Fruit fly (Drosophila melanogaster): ENCODE data around the gene Trs33.

Trs33 gene

DNA sequence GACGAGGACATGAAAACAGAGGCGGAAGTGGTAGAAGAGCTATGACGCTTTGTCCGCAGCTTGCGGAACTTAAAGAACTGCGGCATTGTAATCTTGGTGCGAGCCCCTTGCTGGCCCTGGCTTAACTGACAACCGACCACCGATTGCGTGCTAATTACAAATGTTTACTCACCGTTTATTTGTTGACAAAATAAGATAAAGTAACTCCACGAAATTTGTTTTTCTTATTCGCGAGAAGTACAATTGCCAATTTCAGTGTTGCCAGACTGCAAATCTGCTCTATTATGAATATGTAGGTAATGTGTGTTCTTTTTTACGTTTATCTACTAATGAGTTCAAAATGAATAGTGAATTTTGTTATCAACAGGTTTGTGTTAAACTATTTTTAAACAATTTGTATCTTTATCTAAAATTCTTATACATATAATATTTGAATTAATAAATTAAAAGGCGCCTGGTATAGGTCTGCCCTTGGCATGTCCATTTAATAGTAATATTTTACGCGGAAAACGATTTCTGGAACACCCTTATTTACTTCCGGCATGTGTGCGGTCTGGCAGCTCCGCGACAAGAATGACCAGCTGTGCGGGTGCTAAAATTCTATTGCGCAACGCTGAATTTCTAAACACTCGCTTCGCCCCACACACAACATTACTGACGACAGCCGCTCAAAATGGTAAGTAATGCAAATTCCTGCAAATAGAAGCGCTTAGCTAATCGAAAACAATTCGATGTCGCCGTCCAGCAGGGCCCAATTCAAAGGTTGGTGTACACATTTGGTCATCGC, 6.0 kb upstream of the Trs33 start, which contains the start of the genes Atg4b and Hibch (continued):
- peak; percentile 45; the same call in 1 of the 3 replicates for TF ChIP-seq jigr1 (GFP tag; IDR thresholded peaks at IDR 0.05)
- TF ChIP-seq unc-4 (GFP tag; IDR thresholded peaks at IDR 0.05; ENCODE audit: partially characterized antibody), result no peak
- peak; percentile 97 for TF ChIP-seq row (GFP tag; IDR thresholded peaks at IDR 0.05)
- peak; percentile 51 for TF ChIP-seq stwl (tag; optimal IDR thresholded peaks at IDR 0.05)
- no peak for TF ChIP-seq ftz-f1 (GFP tag; optimal IDR thresholded peaks at IDR 0.05)
- peak; percentile 48 to 91 for TF ChIP-seq crp (GFP tag; optimal IDR thresholded peaks at IDR 0.05)
- TF ChIP-seq Sry-β (GFP tag; optimal IDR thresholded peaks at IDR 0.05), result peak; percentile 48
- TF ChIP-seq gem (tag; optimal IDR thresholded peaks at IDR 0.05), result peak; percentile 92
- peak; percentile 91 for TF ChIP-seq CG34422 (GFP tag; IDR thresholded peaks at IDR 0.05)
- peak; percentile 78 for TF ChIP-seq CG1603 (tag; optimal IDR thresholded peaks at IDR 0.05)
- TF ChIP-seq bbx (GFP tag; IDR thresholded peaks at IDR 0.05; ENCODE audit: partially characterized antibody), result peak; percentile 39; the same call in 1 of the 2 replicates
- TF ChIP-seq CG3281 (GFP tag; optimal IDR thresholded peaks at IDR 0.05), result peak; percentile 88
- TF ChIP-seq tup (GFP tag; optimal IDR thresholded peaks at IDR 0.05), result peak; percentile 11
- TF ChIP-seq Myb (GFP tag; optimal IDR thresholded peaks at IDR 0.05), result peak; percentile 15
- peak; percentile 82 for TF ChIP-seq caup (GFP tag; optimal IDR thresholded peaks at IDR 0.05; ENCODE audit: severe bottlenecking)
- TF ChIP-seq H2.0 (GFP tag; IDR thresholded peaks at IDR 0.05), result peak; percentile 60
- TF ChIP-seq danr (GFP tag; IDR thresholded peaks at IDR 0.05), result peak; percentile 74
- peak; percentile 78 for TF ChIP-seq HLH3B (GFP tag; IDR thresholded peaks at IDR 0.05)
- no peak for TF ChIP-seq CG12769 (tag; optimal IDR thresholded peaks at IDR 0.05)
- TF ChIP-seq Tbp (GFP tag; optimal IDR thresholded peaks at IDR 0.05), result no peak
- no peak for TF ChIP-seq CG1832 (GFP tag; optimal IDR thresholded peaks at IDR 0.05)
- peak; percentile 91 for TF ChIP-seq CG14710 (tag; optimal IDR thresholded peaks at IDR 0.05)
- TF ChIP-seq bsh (GFP tag; optimal IDR thresholded peaks at IDR 0.05), result peak; percentile 38 to 79
- no peak for TF ChIP-seq CG11504 (tag; optimal IDR thresholded peaks at IDR 0.05)
- TF ChIP-seq crol (GFP tag; IDR thresholded peaks at IDR 0.05), result no peak
- TF ChIP-seq CG11723 (GFP tag; optimal IDR thresholded peaks at IDR 0.05), result peak; percentile 67
- no peak for TF ChIP-seq dm (GFP tag; optimal IDR thresholded peaks at IDR 0.05)
- TF ChIP-seq klu (GFP tag; IDR thresholded peaks at IDR 0.05), result peak; percentile 87
- peak; percentile 23 for TF ChIP-seq CG17802 (tag; optimal IDR thresholded peaks at IDR 0.05)
- TF ChIP-seq GATAe (GFP tag; conservative IDR thresholded peaks at IDR 0.05), result peak; percentile 39; the same call in 1 of the 2 replicates
- peak; percentile 37 for TF ChIP-seq CG17186 (GFP tag; optimal IDR thresholded peaks at IDR 0.05)
- peak; percentile 78 for TF ChIP-seq dmrt11E (tag; optimal IDR thresholded peaks at IDR 0.05)
- TF ChIP-seq CG4730 (GFP tag; IDR thresholded peaks at IDR 0.05), result peak; percentile 74
- TF ChIP-seq B-H2 (GFP tag; optimal IDR thresholded peaks at IDR 0.05), result peak; percentile 88
- no peak for TF ChIP-seq CG14860 (GFP tag; IDR thresholded peaks at IDR 0.05; ENCODE audit: partially characterized antibody)
- TF ChIP-seq schlank (tag; optimal IDR thresholded peaks at IDR 0.05), result peak; percentile 18
- TF ChIP-seq tll (GFP tag; optimal IDR thresholded peaks at IDR 0.05), result peak in 1 of 2 experiments; percentile 10
- TF ChIP-seq ranshi (GFP tag; IDR thresholded peaks at IDR 0.05), result peak; percentile 77
- peak; percentile 78 for TF ChIP-seq CG14441 (GFP tag; IDR thresholded peaks at IDR 0.05)
- peak; percentile 82 for TF ChIP-seq CG1602 (GFP tag; optimal IDR thresholded peaks at IDR 0.05)
- TF ChIP-seq Dref (GFP tag; IDR thresholded peaks at IDR 0.05), result peak; percentile 36; the same call in 1 of the 2 replicates
- peak; percentile 86 for TF ChIP-seq Fer2 (tag; optimal IDR thresholded peaks at IDR 0.05)
- peak; percentile 98 for TF ChIP-seq ewg (GFP tag; optimal IDR thresholded peaks at IDR 0.05)
- TF ChIP-seq CG16815 (GFP tag; optimal IDR thresholded peaks at IDR 0.05), result peak; percentile 78
- 0 out of 2 replicates have a peak, but pooled peaks have one; percentile 13 for TF ChIP-seq Ravus (GFP tag; IDR thresholded peaks at IDR 0.05)
- TF ChIP-seq NFAT (GFP tag; IDR thresholded peaks at IDR 0.05), result peak; percentile 82
- peak in 1 of 2 experiments; percentile 75 for TF ChIP-seq dpn (GFP tag; optimal IDR thresholded peaks at IDR 0.05)

Measured in whole organism, embryonic.